Worm (Caenorhabditis elegans): ENCODE results near the gene C31H1.5.

DNA sequence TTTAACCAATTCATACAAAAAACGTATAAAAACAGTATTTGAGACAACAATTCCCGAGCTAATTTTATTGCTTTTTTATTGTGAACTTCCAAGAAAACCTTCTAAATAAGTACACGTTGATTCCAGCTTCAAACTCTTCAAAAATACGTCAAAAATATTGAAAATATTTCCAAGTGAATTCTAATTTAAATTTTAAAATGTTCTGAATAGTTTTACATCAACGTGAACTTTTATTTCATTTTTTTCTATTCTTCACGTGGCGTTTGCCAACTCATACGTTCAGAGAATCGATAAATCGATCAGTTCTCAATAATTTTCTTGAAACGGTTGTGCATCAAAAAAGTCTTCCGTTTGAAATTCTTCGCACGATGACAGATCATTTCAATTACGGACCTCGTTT lies 559 bp upstream of the C31H1.5 start, which contains the start of gene C31H1.1:
- TF ChIP-seq W03F9.2 (tag; optimal IDR thresholded peaks at IDR 0.05) (no peak), dao-5 (tag; optimal IDR thresholded peaks at IDR 0.05) (no peak), him-1 (tag; optimal IDR thresholded peaks at IDR 0.05) (no peak)

Data from whole organism, L4/young adult.